Worm (Caenorhabditis elegans) whole organism, L4 larva: ENCODE measurements around the gene F43G6.7.

Experiments
- R02D3.7 ChIP-seq: fragments of 150-350 bp; sonication (generic microtip); optimal IDR thresholded peaks from 3 replicates; lab custom pipeline; 2014; ENCODE audit warnings: missing biosample characterization, missing genetic modification characterization
- ama-1 ChIP-seq: fragments of 150-350 bp; optimal IDR thresholded peaks from 2 replicates; lab custom pipeline; 2014; ENCODE audit warnings: inconsistent platforms, mixed read lengths
- cey-2 ChIP-seq: sonication (generic microtip); optimal IDR thresholded peaks from 3 replicates; lab custom pipeline; 2017; ENCODE audit warnings: missing genetic modification characterization, mild to moderate bottlenecking, missing compliant biosample characterization, antibody characterized with exemption, borderline replicate concordance; ENCODE audit not compliant: insufficient read depth
- hmg-1.1 ChIP-seq: fragments of 200-800 bp; sonication (Bioruptor generic); IDR thresholded peaks from 2 replicates; pipeline ENCODE4 v1.3.6; 2022; ENCODE audit warnings: missing genetic modification reagents, missing genetic modification characterization, missing compliant biosample characterization
- mxl-2 ChIP-seq: fragments of 200-800 bp; sonication (Bioruptor generic); conservative IDR thresholded peaks from 2 replicates; pipeline ENCODE4 v1.3.6; 2022; ENCODE audit warnings: missing genetic modification reagents, missing genetic modification characterization, missing compliant biosample characterization
- nhr-11 ChIP-seq: fragments of 150-350 bp; optimal IDR thresholded peaks from 2 replicates; lab custom pipeline; 2014; ENCODE audit warnings: missing biosample characterization, missing genetic modification characterization
- nhr-237 ChIP-seq: sonication (generic microtip); optimal IDR thresholded peaks from 2 replicates; lab custom pipeline; 2017; ENCODE audit warnings: missing biosample characterization, missing genetic modification characterization
- nhr-25 ChIP-seq: sonication (generic microtip); optimal IDR thresholded peaks from 2 replicates; lab custom pipeline; 2017; ENCODE audit warnings: missing genetic modification characterization, mild to moderate bottlenecking, missing compliant biosample characterization, antibody characterized with exemption, moderate library complexity, borderline replicate concordance; ENCODE audit not compliant: insufficient read depth
- skn-1 ChIP-seq: fragments of 150-350 bp; optimal IDR thresholded peaks from 2 replicates; lab custom pipeline; 2014; ENCODE audit warnings: missing biosample characterization, missing genetic modification characterization
- unc-39 ChIP-seq: sonication (generic microtip); optimal IDR thresholded peaks from 2 replicates; lab custom pipeline; 2017; ENCODE audit warnings: missing biosample characterization, missing genetic modification characterization
- ztf-11 ChIP-seq: fragments of 150-350 bp; optimal IDR thresholded peaks from 2 replicates; lab custom pipeline; 2014; ENCODE audit warnings: missing biosample characterization, missing genetic modification characterization

DNA sequence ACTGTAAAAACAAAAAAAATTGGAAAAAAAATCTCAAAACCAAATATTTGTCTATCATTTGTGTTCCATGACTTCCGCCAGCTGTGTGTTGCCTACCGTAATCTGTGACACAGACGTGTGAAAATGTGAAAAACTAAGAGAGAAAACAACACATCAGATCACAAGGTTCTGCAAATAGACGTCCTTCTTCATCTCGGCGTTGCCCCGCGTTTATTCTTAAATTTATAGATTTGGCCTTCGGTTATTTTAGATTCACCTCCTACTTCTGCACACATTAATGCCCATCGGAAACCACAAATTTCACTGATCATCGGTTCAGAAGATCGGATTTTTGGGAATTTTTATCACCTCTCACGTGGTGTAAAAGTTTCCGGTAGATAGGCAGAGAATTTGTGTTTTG is 28.5 kb downstream of the F43G6.7 start:
- TF ChIP-seq cey-2 (tag; lab: Kevin White, UChicago) (no peak), nhr-11 (tag; lab: Kevin White, UChicago) (no peak), unc-39 (tag; lab: Kevin White, UChicago) (no peak), nhr-25 (no peak), ztf-11 (tag; lab: Kevin White, UChicago) (no peak), R02D3.7 (tag; lab: Kevin White, UChicago) (no peak), nhr-237 (tag; lab: Kevin White, UChicago) (no peak), ama-1 (lab: Kevin White, UChicago) (no peak), mxl-2 (no peak), hmg-1.1 (no peak), skn-1 (tag; lab: Kevin White, UChicago) (no peak)
